Worm (Caenorhabditis elegans) whole organism, young adult: ENCODE measurements around the gene Y43F8C.13.
A peak's percentile ranks its signal among the peaks of the same experiment; 100 is the strongest.

Experiments
- B0035.1 ChIP-seq: sonication (generic microtip); optimal IDR thresholded peaks from 2 replicates; lab custom pipeline; 2016; ENCODE audit warnings: missing genetic modification characterization, mild to moderate bottlenecking, missing compliant biosample characterization, missing genotype, missing genetic modification reagents
- B0336.3 ChIP-seq: fragments of 200-800 bp; sonication (Bioruptor generic); IDR thresholded peaks from 2 replicates; pipeline ENCODE4 v1.3.6; 2022; ENCODE audit warnings: missing genetic modification characterization, missing compliant biosample characterization
- C17E4.6 ChIP-seq: fragments of 200-800 bp; sonication (Bioruptor generic); IDR thresholded peaks from 2 replicates; pipeline ENCODE4 v1.3.6; 2022; ENCODE audit warnings: missing genetic modification reagents, missing genetic modification characterization, missing compliant biosample characterization
- F22D6.2 ChIP-seq: sonication (generic microtip); optimal IDR thresholded peaks from 2 replicates; lab custom pipeline; 2016; ENCODE audit warnings: mild to moderate bottlenecking, missing genetic modification characterization, missing compliant biosample characterization
- F33H1.4 ChIP-seq: fragments of 200-800 bp; sonication (Bioruptor generic); IDR thresholded peaks from 2 replicates; pipeline ENCODE4 v1.3.6; 2022; ENCODE audit warnings: missing genetic modification reagents, missing genetic modification characterization, missing compliant biosample characterization
- Y53F4B.3 ChIP-seq: fragments of 200-800 bp; sonication (Bioruptor generic); IDR thresholded peaks from 2 replicates; pipeline ENCODE4 v1.3.6; 2022; ENCODE audit warnings: missing genetic modification reagents, missing genetic modification characterization, missing compliant biosample characterization
- Y79H2A.3 ChIP-seq: fragments of 200-800 bp; sonication (Bioruptor generic); conservative IDR thresholded peaks from 2 replicates; pipeline ENCODE4 v1.3.6; 2022; ENCODE audit warnings: missing genetic modification reagents, missing genetic modification characterization, missing compliant biosample characterization
- ZK185.1 ChIP-seq: sonication (generic microtip); optimal IDR thresholded peaks from 2 replicates; lab custom pipeline; 2016; ENCODE audit warnings: mild to moderate bottlenecking, missing genetic modification characterization, missing compliant biosample characterization; ENCODE audit not compliant: poor library complexity, severe bottlenecking
- akir-1 ChIP-seq: fragments of 200-800 bp; sonication (Bioruptor generic); optimal IDR thresholded peaks from 2 replicates; lab custom pipeline; 2018; ENCODE audit warnings: mild to moderate bottlenecking, missing genetic modification characterization, moderate library complexity, missing compliant biosample characterization
- aptf-2 ChIP-seq: fragments of 200-800 bp; sonication (Bioruptor generic); conservative IDR thresholded peaks from 2 replicates; pipeline ENCODE4 v1.3.6; 2022; ENCODE audit warnings: missing genetic modification reagents, missing genetic modification characterization, missing compliant biosample characterization
- attf-3 ChIP-seq: fragments of 200-800 bp; sonication (Bioruptor generic); conservative IDR thresholded peaks from 2 replicates; pipeline ENCODE4 v1.3.6; 2022; ENCODE audit warnings: missing genetic modification reagents, missing genetic modification characterization, missing compliant biosample characterization
- attf-5 ChIP-seq: fragments of 200-800 bp; sonication (Bioruptor generic); optimal IDR thresholded peaks from 2 replicates; lab custom pipeline; 2018; ENCODE audit warnings: mild to moderate bottlenecking, missing genetic modification characterization, missing compliant biosample characterization
- attf-6 ChIP-seq: fragments of 200-800 bp; sonication (Bioruptor generic); IDR thresholded peaks from 2 replicates; pipeline ENCODE4 v1.3.6; 2022; ENCODE audit warnings: missing genetic modification reagents, missing genetic modification characterization, missing compliant biosample characterization
- ccch-3 ChIP-seq: fragments of 200-800 bp; sonication (Bioruptor generic); optimal IDR thresholded peaks from 2 replicates; lab custom pipeline; 2018; ENCODE audit warnings: mild to moderate bottlenecking, missing genetic modification characterization, missing compliant biosample characterization
- cebp-2 ChIP-seq: fragments of 200-800 bp; sonication (Bioruptor generic); IDR thresholded peaks from 2 replicates; pipeline ENCODE4 v1.3.6; 2022; ENCODE audit warnings: missing genetic modification characterization, missing compliant biosample characterization
- ceh-100 ChIP-seq: fragments of 200-800 bp; sonication (Bioruptor generic); IDR thresholded peaks from 2 replicates; pipeline ENCODE4 v1.3.6; 2022; ENCODE audit warnings: missing genetic modification reagents, missing genetic modification characterization, missing compliant biosample characterization
- ceh-27 ChIP-seq: fragments of 200-800 bp; sonication (Bioruptor generic); optimal IDR thresholded peaks from 2 replicates; lab custom pipeline; 2018; ENCODE audit warnings: mild to moderate bottlenecking, missing genetic modification characterization, moderate library complexity, missing compliant biosample characterization
- ceh-58 ChIP-seq: fragments of 200-800 bp; sonication (Bioruptor generic); IDR thresholded peaks from 2 replicates; pipeline ENCODE4 v1.3.6; 2022; ENCODE audit warnings: missing genetic modification characterization, missing compliant biosample characterization
- chd-7 ChIP-seq: sonication (generic microtip); optimal IDR thresholded peaks from 2 replicates; lab custom pipeline; 2016; ENCODE audit warnings: mild to moderate bottlenecking, missing genetic modification characterization, moderate library complexity, missing compliant biosample characterization
- dpff-1 ChIP-seq: sonication (generic microtip); optimal IDR thresholded peaks from 2 replicates; lab custom pipeline; 2017; ENCODE audit warnings: mild to moderate bottlenecking, missing genetic modification characterization, missing compliant biosample characterization
- efl-1 ChIP-seq: fragments of 150-350 bp; optimal IDR thresholded peaks from 2 replicates; lab custom pipeline; 2014; ENCODE audit warnings: missing biosample characterization, missing genetic modification reagents, missing genetic modification characterization
- egrh-3 ChIP-seq: fragments of 200-800 bp; sonication (Bioruptor generic); IDR thresholded peaks from 2 replicates; pipeline ENCODE4 v1.3.6; 2022; ENCODE audit warnings: missing genetic modification reagents, missing genetic modification characterization, missing compliant biosample characterization
- ets-4 ChIP-seq: fragments of 200-800 bp; sonication (Bioruptor generic); optimal IDR thresholded peaks from 2 replicates; lab custom pipeline; 2018; ENCODE audit warnings: mild to moderate bottlenecking, missing genetic modification characterization, missing compliant biosample characterization
- hmg-1.2 ChIP-seq: fragments of 200-800 bp; sonication (Bioruptor generic); IDR thresholded peaks from 2 replicates; pipeline ENCODE4 v1.3.6; 2022; ENCODE audit warnings: missing genetic modification reagents, missing genetic modification characterization, missing compliant biosample characterization
- hmg-20 ChIP-seq: fragments of 200-800 bp; sonication (Bioruptor generic); IDR thresholded peaks from 2 replicates; pipeline ENCODE4 v1.3.6; 2022; ENCODE audit warnings: missing genetic modification reagents, missing genetic modification characterization, missing compliant biosample characterization
- hrde-1 ChIP-seq: sonication (generic microtip); optimal IDR thresholded peaks from 2 replicates; lab custom pipeline; 2016; ENCODE audit warnings: missing genetic modification characterization, mild to moderate bottlenecking, missing compliant biosample characterization, moderate library complexity, missing genotype, missing genetic modification reagents, borderline replicate concordance
- lag-1 ChIP-seq: fragments of 200-800 bp; sonication (Bioruptor generic); IDR thresholded peaks from 2 replicates; pipeline ENCODE4 v1.3.6; 2022; ENCODE audit warnings: missing genetic modification reagents, missing genetic modification characterization, missing compliant biosample characterization
- lin-54 ChIP-seq: fragments of 200-800 bp; sonication (Bioruptor generic); optimal IDR thresholded peaks from 2 replicates; lab custom pipeline; 2018; ENCODE audit warnings: mild to moderate bottlenecking, missing genetic modification characterization, missing compliant biosample characterization
- lsl-1 ChIP-seq: fragments of 200-800 bp; sonication (Bioruptor generic); optimal IDR thresholded peaks from 2 replicates; lab custom pipeline; 2018; ENCODE audit warnings: mild to moderate bottlenecking, missing genetic modification characterization, moderate library complexity, missing compliant biosample characterization
- lsy-27 ChIP-seq: sonication (generic microtip); optimal IDR thresholded peaks from 2 replicates; lab custom pipeline; 2017; ENCODE audit warnings: missing genetic modification characterization, mild to moderate bottlenecking, missing compliant biosample characterization, antibody characterized with exemption, missing genotype, borderline replicate concordance; ENCODE audit not compliant: insufficient read depth
- madf-10 ChIP-seq: sonication (generic microtip); optimal IDR thresholded peaks from 2 replicates; lab custom pipeline; 2016; ENCODE audit warnings: mild to moderate bottlenecking, missing genetic modification characterization, missing compliant biosample characterization
- madf-8 ChIP-seq: fragments of 200-800 bp; sonication (Bioruptor generic); conservative IDR thresholded peaks from 2 replicates; pipeline ENCODE4 v1.3.6; 2022; ENCODE audit warnings: missing genetic modification reagents, missing genetic modification characterization, missing compliant biosample characterization
- mcd-1 ChIP-seq: fragments of 200-800 bp; sonication (Bioruptor generic); IDR thresholded peaks from 2 replicates; pipeline ENCODE4 v1.3.6; 2022; ENCODE audit warnings: missing genetic modification reagents, missing genetic modification characterization, missing compliant biosample characterization
- mel-28 ChIP-seq: sonication (generic microtip); optimal IDR thresholded peaks from 2 replicates; lab custom pipeline; 2016; ENCODE audit warnings: borderline replicate concordance, mild to moderate bottlenecking, missing genetic modification characterization, missing compliant biosample characterization
- mes-4 ChIP-seq: sonication (generic microtip); optimal IDR thresholded peaks from 2 replicates; lab custom pipeline; 2016; ENCODE audit warnings: missing genotype, missing genetic modification characterization, missing compliant biosample characterization
- nfyb-1 ChIP-seq: fragments of 200-800 bp; sonication (Bioruptor generic); IDR thresholded peaks from 2 replicates; pipeline ENCODE4 v1.3.6; 2022; ENCODE audit warnings: missing genetic modification reagents, missing genetic modification characterization, missing compliant biosample characterization
- nhr-90 ChIP-seq: sonication (generic microtip); optimal IDR thresholded peaks from 2 replicates; lab custom pipeline; 2016; ENCODE audit warnings: missing genotype, mild to moderate bottlenecking, missing genetic modification characterization, missing compliant biosample characterization
- pbrm-1 ChIP-seq: fragments of 200-800 bp; sonication (Bioruptor generic); IDR thresholded peaks from 2 replicates; pipeline ENCODE4 v1.3.6; 2022; ENCODE audit warnings: missing genetic modification reagents, missing genetic modification characterization, missing compliant biosample characterization
- pha-4 ChIP-seq: fragments of 150-350 bp; sonication (generic microtip); optimal IDR thresholded peaks from 2 replicates; lab custom pipeline; 2014; ENCODE audit warnings: missing biosample characterization, missing genetic modification reagents, missing genetic modification characterization
- rpc-1 ChIP-seq, 2 experiments: fragments of 150-350 bp in 1 of 2; sonication (generic microtip) in 1 of 2; optimal IDR thresholded peaks; 2 replicates each; lab custom pipeline; 2014 to 2018; ENCODE audit warnings: missing biosample characterization in 1 of 2, missing genetic modification characterization in 1 of 2, missing genetic modification reagents in 1 of 2, missing genotype in 1 of 2
- tbx-9 ChIP-seq: sonication (generic microtip); optimal IDR thresholded peaks from 2 replicates; lab custom pipeline; 2016; ENCODE audit warnings: borderline replicate concordance, missing genetic modification characterization, inconsistent platforms, missing compliant biosample characterization
- unc-130 ChIP-seq: sonication (generic microtip); optimal IDR thresholded peaks from 2 replicates; lab custom pipeline; 2016; ENCODE audit warnings: missing genetic modification reagents, missing genetic modification characterization, missing compliant biosample characterization
- zfh-2 ChIP-seq: fragments of 200-800 bp; sonication (Bioruptor generic); conservative IDR thresholded peaks from 2 replicates; pipeline ENCODE4 v1.3.6; 2022; ENCODE audit warnings: missing genetic modification reagents, missing genetic modification characterization, missing compliant biosample characterization
- zim-3 ChIP-seq: sonication (generic microtip); optimal IDR thresholded peaks from 2 replicates; lab custom pipeline; 2017; ENCODE audit warnings: mild to moderate bottlenecking, missing genetic modification characterization, moderate library complexity, missing compliant biosample characterization
- ztf-18 ChIP-seq: sonication (generic microtip); optimal IDR thresholded peaks from 2 replicates; lab custom pipeline; 2016; ENCODE audit warnings: missing genotype, mild to moderate bottlenecking, missing genetic modification characterization, missing compliant biosample characterization
- ztf-22 ChIP-seq: fragments of 200-800 bp; sonication (Bioruptor generic); optimal IDR thresholded peaks from 2 replicates; lab custom pipeline; 2018; ENCODE audit warnings: mild to moderate bottlenecking, missing genetic modification characterization, moderate library complexity, missing compliant biosample characterization
- ztf-25 ChIP-seq: fragments of 200-800 bp; sonication (Bioruptor generic); IDR thresholded peaks from 2 replicates; pipeline ENCODE4 v1.3.6; 2022; ENCODE audit warnings: missing genetic modification reagents, missing genetic modification characterization, missing compliant biosample characterization

Gene Y43F8C.13

DNA sequence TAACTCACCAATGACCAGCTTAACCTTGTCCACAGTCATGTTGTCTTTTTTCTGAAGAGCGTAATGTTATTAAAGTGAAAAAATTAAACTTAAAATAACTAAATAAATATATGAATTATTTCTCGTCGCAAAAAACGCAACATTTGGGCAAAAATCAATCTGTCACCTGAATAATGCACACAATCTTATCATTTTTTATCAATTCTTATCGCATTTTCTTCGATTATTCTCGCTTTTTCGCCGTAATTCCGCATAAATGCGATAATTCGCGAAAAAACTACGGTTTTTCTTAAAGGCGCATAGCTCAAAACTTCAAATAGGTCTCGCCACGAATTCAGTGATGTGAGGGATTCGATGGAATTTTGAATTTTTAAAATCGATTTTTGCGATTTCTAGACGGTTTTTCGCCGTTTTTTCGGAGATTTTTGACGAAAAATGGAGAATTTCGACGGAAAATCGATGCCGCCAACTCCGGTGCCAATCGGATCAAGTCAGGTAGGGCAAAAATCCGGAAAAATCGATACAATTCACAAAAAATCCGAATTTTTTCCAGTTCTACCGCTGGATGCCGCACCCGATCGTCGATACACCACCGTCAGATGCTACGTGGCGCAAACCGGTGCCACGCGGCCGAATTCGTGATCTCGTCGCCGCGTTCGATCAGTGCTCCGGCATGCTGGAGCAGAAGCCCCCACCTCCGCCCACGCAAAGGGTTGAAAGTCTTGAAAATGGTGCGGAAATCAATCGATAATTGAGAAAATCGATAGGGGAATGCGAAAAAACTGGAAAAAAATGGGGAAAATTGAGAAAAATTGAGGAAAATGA is at the start of gene Y43F8C.13, which contains the start of gene ani-3:
Gene Y43F8C.13, minus strand, starts transcription at position 51 of the 825 bp plus-strand sequence.
Gene ani-3, plus strand, starts transcription at position 385 of the 825 bp plus-strand sequence.
- TF ChIP-seq unc-130 (GFP tag; lab: Kevin White, UChicago) = no peak
- TF ChIP-seq cebp-2 (GFP tag; lab: Robert Waterston, UW) = no peak
- no peak for TF ChIP-seq nhr-90 (tag; lab: Kevin White, UChicago)
- TF ChIP-seq ceh-27 = no peak
- TF ChIP-seq attf-6 (GFP tag; lab: Robert Waterston, UW) = no peak
- no peak for TF ChIP-seq hrde-1 (tag; lab: Kevin White, UChicago)
- TF ChIP-seq mel-28 (tag; lab: Kevin White, UChicago) = no peak
- no peak for TF ChIP-seq dpff-1 (tag; lab: Kevin White, UChicago)
- TF ChIP-seq Y79H2A.3 (GFP tag; lab: Robert Waterston, UW) = no peak
- TF ChIP-seq egrh-3 (GFP tag; lab: Robert Waterston, UW) = peak; percentile 28; the same call in 1 of the 2 replicates
- TF ChIP-seq zim-3 = no peak
- TF ChIP-seq F22D6.2 (tag; lab: Kevin White, UChicago) = no peak
- TF ChIP-seq F33H1.4 (GFP tag; lab: Robert Waterston, UW) = peak; percentile 87
- peak; percentile 47; the same call in 1 of the 2 replicates for TF ChIP-seq madf-8 (GFP tag; lab: Robert Waterston, UW)
- no peak for TF ChIP-seq aptf-2 (GFP tag; lab: Robert Waterston, UW)
- TF ChIP-seq lag-1 (GFP tag; lab: Robert Waterston, UW) = no peak
- no peak for TF ChIP-seq nfyb-1
- TF ChIP-seq Y53F4B.3 = no peak
- TF ChIP-seq madf-10 = no peak
- TF ChIP-seq hmg-20 = no peak
- no peak for TF ChIP-seq ZK185.1 (tag; lab: Kevin White, UChicago)
- no peak for TF ChIP-seq akir-1 (GFP tag; lab: Kevin White, UChicago)
- TF ChIP-seq ceh-58 (GFP tag; lab: Robert Waterston, UW) = no peak
- TF ChIP-seq ztf-22 (GFP tag; lab: Kevin White, UChicago) = no peak
- TF ChIP-seq B0336.3 = peak; percentile 38; the same call in 1 of the 2 replicates
- TF ChIP-seq attf-3 (GFP tag; lab: Robert Waterston, UW) = no peak
- no peak for TF ChIP-seq chd-7 (tag; lab: Kevin White, UChicago)
- no peak for TF ChIP-seq lsy-27 (tag; lab: Kevin White, UChicago)
- 0 out of 2 replicates have a peak, but pooled peaks have one; percentile 9 for TF ChIP-seq mcd-1 (GFP tag; lab: Robert Waterston, UW)
- TF ChIP-seq C17E4.6 (GFP tag; lab: Robert Waterston, UW) = no peak
- TF ChIP-seq B0035.1 (tag; lab: Kevin White, UChicago) = no peak
- peak; percentile 81 for TF ChIP-seq zfh-2 (GFP tag; lab: Robert Waterston, UW)
- no peak for TF ChIP-seq attf-5
- TF ChIP-seq ztf-18 (tag; lab: Kevin White, UChicago) = no peak
- no peak for TF ChIP-seq ets-4 (GFP tag; lab: Kevin White, UChicago)
- no peak for TF ChIP-seq rpc-1 (optimal IDR thresholded peaks at IDR 0.05; lab: Kevin White, UChicago)
- TF ChIP-seq rpc-1 (tag; optimal IDR thresholded peaks at IDR 0.05; lab: Kevin White, UChicago) = no peak
- no peak for TF ChIP-seq mes-4 (tag; lab: Kevin White, UChicago)
- TF ChIP-seq lin-54 (GFP tag; lab: Kevin White, UChicago) = peak; percentile 9
- no peak for TF ChIP-seq hmg-1.2 (GFP tag; lab: Robert Waterston, UW)
- TF ChIP-seq ztf-25 = no peak
- no peak for TF ChIP-seq pha-4 (tag; lab: Kevin White, UChicago)
- peak; percentile 2 for TF ChIP-seq efl-1 (GFP tag; lab: Kevin White, UChicago)
- no peak for TF ChIP-seq tbx-9 (tag; lab: Kevin White, UChicago)
- no peak for TF ChIP-seq ccch-3 (GFP tag; lab: Kevin White, UChicago)
- no peak for TF ChIP-seq ceh-100
- peak; percentile 77 for TF ChIP-seq lsl-1
- no peak for TF ChIP-seq pbrm-1
